Worm (Caenorhabditis elegans) whole organism, L4/young adult: ENCODE results near the gene T15B7.1.

Source experiments
- dao-5 ChIP-seq: sonication (generic microtip); optimal IDR thresholded peaks from 2 replicates; lab custom pipeline; 2016; ENCODE audit warnings: missing genotype, missing genetic modification characterization, moderate library complexity, missing compliant biosample characterization
- him-1 ChIP-seq: sonication (generic microtip); optimal IDR thresholded peaks from 2 replicates; lab custom pipeline; 2016; ENCODE audit warnings: missing genotype, missing genetic modification reagents, missing genetic modification characterization, missing compliant biosample characterization

DNA sequence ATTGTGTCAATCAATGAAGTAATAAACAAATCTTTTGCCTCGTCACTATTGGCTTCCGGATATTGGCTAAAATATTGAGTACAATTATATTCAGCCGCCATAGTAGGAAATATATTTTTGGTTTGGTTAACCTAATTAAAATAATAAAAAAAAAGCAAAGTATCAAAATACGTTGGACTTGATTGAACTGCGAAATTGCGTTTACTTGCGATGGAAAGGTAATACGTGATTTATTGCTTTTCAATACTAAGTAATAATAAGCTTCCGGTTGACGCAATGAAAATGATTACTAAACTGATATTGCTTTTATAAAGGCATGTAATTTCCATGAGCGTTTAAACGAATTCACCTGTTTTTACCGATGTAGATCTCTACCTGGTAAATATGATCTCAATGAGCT is 43.0 kb upstream of the T15B7.1 start, which contains the start of gene dmsr-9:
- TF ChIP-seq dao-5 (tag; lab: Kevin White, UChicago) (no peak), him-1 (no peak)
